Fruit fly (Drosophila melanogaster) whole organism: ENCODE measurements around the gene CG18764.

Source experiments
- CG8478 ChIP-seq: fragments of >200 bp; optimal IDR thresholded peaks from 2 replicates; lab custom pipeline; 2018; ENCODE audit warnings: inconsistent platforms
- Dll ChIP-seq: fragments of >200 bp; optimal IDR thresholded peaks from 2 replicates; lab custom pipeline; 2017
- EcR ChIP-seq, 2 experiments: fragments of >200 bp; optimal IDR thresholded peaks; 2 replicates each; lab custom pipeline; 2017; ENCODE audit warnings: missing biosample characterization in 2 of 2, missing genetic modification characterization in 2 of 2, missing genetic modification reagents in 2 of 2
- pan ChIP-seq: fragments of >200 bp; optimal IDR thresholded peaks from 2 replicates; lab custom pipeline; 2017
- psq ChIP-seq: fragments of >200 bp; optimal IDR thresholded peaks from 2 replicates; lab custom pipeline; 2017
- usp ChIP-seq: fragments of >200 bp; optimal IDR thresholded peaks from 2 replicates; lab custom pipeline; 2017; ENCODE audit warnings: missing biosample characterization, missing genetic modification characterization, mixed read lengths

DNA sequence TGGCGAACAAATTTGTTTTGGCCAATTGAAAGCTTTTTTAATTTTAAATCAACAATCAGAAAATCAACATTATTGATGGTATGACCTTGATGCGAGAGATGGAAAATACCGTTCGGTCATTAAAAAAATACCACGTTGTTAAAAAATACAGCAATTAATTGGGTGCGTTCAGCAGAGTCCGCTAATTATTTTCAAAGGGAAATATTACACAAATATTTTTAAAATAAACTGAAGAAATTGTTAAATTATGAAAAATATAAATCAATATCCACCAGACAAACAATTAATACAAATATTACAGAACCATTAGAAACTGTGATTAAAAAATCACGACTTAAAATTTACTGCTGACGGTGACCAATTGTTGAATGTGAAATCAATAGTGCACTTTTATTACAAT, 51.3 kb downstream of the CG18764 start, which contains the start of gene CG18476:
- TF ChIP-seq pan (no peak), EcR (GFP tag; optimal IDR thresholded peaks at IDR 0.05; lab: Kevin White, UChicago) (no peak), psq (lab: Kevin White, UChicago) (no peak), CG8478 (lab: Kevin White, UChicago) (no peak), Dll (lab: Kevin White, UChicago) (no peak), usp (no peak)
